Fruit fly (Drosophila melanogaster) whole organism, prepupa: ENCODE data around the gene mio.

Source experiments
- Blimp-1 ChIP-seq: fragments of 200-800 bp; sonication (Bioruptor generic); optimal IDR thresholded peaks from 3 replicates; lab custom pipeline; 2017; ENCODE audit warnings: missing biosample characterization, missing genetic modification characterization, mild to moderate bottlenecking, moderate library complexity, missing genetic modification reagents
- CG10631 ChIP-seq: fragments of 200-800 bp; sonication (Bioruptor generic); optimal IDR thresholded peaks from 2 replicates; lab custom pipeline; 2016; ENCODE audit warnings: missing biosample characterization, missing genetic modification characterization
- CG10669 ChIP-seq: fragments of 200-800 bp; sonication (Bioruptor generic); optimal IDR thresholded peaks from 3 replicates; lab custom pipeline; 2018; ENCODE audit warnings: missing biosample characterization, mild to moderate bottlenecking, missing genetic modification characterization, moderate library complexity
- CG1621 ChIP-seq: fragments of 200-800 bp; sonication (Bioruptor generic); optimal IDR thresholded peaks from 3 replicates; lab custom pipeline; 2018; ENCODE audit warnings: missing biosample characterization, mild to moderate bottlenecking, missing genetic modification characterization
- CG16779 ChIP-seq: fragments of 200-800 bp; sonication (Bioruptor generic); optimal IDR thresholded peaks from 3 replicates; lab custom pipeline; 2017; ENCODE audit warnings: missing biosample characterization, mild to moderate bottlenecking, missing genetic modification characterization
- CG3032 ChIP-seq: fragments of 200-800 bp; optimal IDR thresholded peaks from 2 replicates; lab custom pipeline; 2019; ENCODE audit warnings: missing biosample characterization, mild to moderate bottlenecking, missing genetic modification characterization, moderate library complexity
- CG31627 ChIP-seq: fragments of 200-800 bp; sonication (Bioruptor generic); optimal IDR thresholded peaks from 3 replicates; lab custom pipeline; 2016; ENCODE audit warnings: missing biosample characterization, missing genetic modification characterization
- CG32006 ChIP-seq: fragments of 200-800 bp; sonication (Bioruptor generic); optimal IDR thresholded peaks from 3 replicates; lab custom pipeline; 2017; ENCODE audit warnings: missing biosample characterization, mild to moderate bottlenecking, missing genetic modification characterization
- CG3919 ChIP-seq: fragments of 200-800 bp; sonication (Bioruptor generic); optimal IDR thresholded peaks from 3 replicates; lab custom pipeline; 2016; ENCODE audit warnings: missing biosample characterization, missing genetic modification characterization
- CG4318 ChIP-seq: fragments of 200-800 bp; sonication (Bioruptor generic); optimal IDR thresholded peaks from 3 replicates; lab custom pipeline; 2017; ENCODE audit warnings: missing biosample characterization, mild to moderate bottlenecking, missing genetic modification characterization
- CG6163 ChIP-seq: fragments of 200-800 bp; sonication (Bioruptor generic); IDR thresholded peaks from 3 replicates; pipeline ENCODE4 v1.3.6; 2022; ENCODE audit warnings: missing biosample characterization, missing genetic modification characterization
- CG6276 ChIP-seq: fragments of 200-800 bp; sonication (Bioruptor generic); optimal IDR thresholded peaks from 2 replicates; lab custom pipeline; 2017; ENCODE audit warnings: missing biosample characterization, mild to moderate bottlenecking, missing genetic modification characterization
- CG6792 ChIP-seq: fragments of 200-800 bp; sonication (Bioruptor generic); optimal IDR thresholded peaks from 3 replicates; lab custom pipeline; 2016; ENCODE audit warnings: missing biosample characterization, missing genetic modification characterization
- CG6808 ChIP-seq: fragments of 200-800 bp; sonication (Bioruptor generic); optimal IDR thresholded peaks from 3 replicates; lab custom pipeline; 2017; ENCODE audit warnings: missing biosample characterization, missing genetic modification characterization, mild to moderate bottlenecking, moderate library complexity, missing genetic modification reagents
- CG6854 ChIP-seq: fragments of 200-800 bp; sonication (Bioruptor generic); optimal IDR thresholded peaks from 2 replicates; lab custom pipeline; 2017; ENCODE audit warnings: missing biosample characterization, mild to moderate bottlenecking, missing genetic modification characterization
- CG7368 ChIP-seq: fragments of 200-800 bp; sonication (Bioruptor generic); optimal IDR thresholded peaks from 3 replicates; lab custom pipeline; 2016; ENCODE audit warnings: missing biosample characterization, missing genetic modification characterization
- CG8632 ChIP-seq: fragments of 200-800 bp; sonication (Bioruptor generic); optimal IDR thresholded peaks from 3 replicates; lab custom pipeline; 2016; ENCODE audit warnings: missing biosample characterization, missing genetic modification characterization
- CG9139 ChIP-seq: fragments of 200-800 bp; sonication (Bioruptor generic); optimal IDR thresholded peaks from 3 replicates; lab custom pipeline; 2017; ENCODE audit warnings: missing biosample characterization, mild to moderate bottlenecking, missing genetic modification characterization
- Eip78C ChIP-seq: fragments of 200-800 bp; sonication (Bioruptor generic); peaks from one replicate; lab custom pipeline; 2016; ENCODE audit warnings: missing biosample characterization, missing genetic modification characterization
- Eip93F ChIP-seq: fragments of 200-800 bp; sonication (Bioruptor generic); optimal IDR thresholded peaks from 2 replicates; lab custom pipeline; 2016; ENCODE audit warnings: missing biosample characterization, mild to moderate bottlenecking, missing genetic modification characterization
- Ets21C ChIP-seq: fragments of 200-800 bp; sonication (Bioruptor generic); optimal IDR thresholded peaks from 3 replicates; lab custom pipeline; 2016; ENCODE audit warnings: missing biosample characterization, missing genetic modification characterization
- Ets96B ChIP-seq: fragments of 200-800 bp; optimal IDR thresholded peaks from 2 replicates; lab custom pipeline; 2019; ENCODE audit warnings: missing biosample characterization, mild to moderate bottlenecking, missing genetic modification characterization, moderate library complexity
- Gug ChIP-seq: fragments of 200-800 bp; sonication (Bioruptor generic); IDR thresholded peaks from 2 replicates; pipeline ENCODE4 v1.3.6; 2022; ENCODE audit warnings: missing biosample characterization, missing genetic modification characterization
- Hr38 ChIP-seq: sonication (Bioruptor generic); optimal IDR thresholded peaks from 2 replicates; lab custom pipeline; 2016; ENCODE audit warnings: missing biosample characterization, missing genetic modification characterization
- Hr4 ChIP-seq: fragments of 200-800 bp; sonication (Bioruptor generic); optimal IDR thresholded peaks from 3 replicates; lab custom pipeline; 2016; ENCODE audit warnings: missing biosample characterization, missing genetic modification characterization
- Lpt ChIP-seq: fragments of 200-800 bp; sonication (Bioruptor generic); optimal IDR thresholded peaks from 3 replicates; lab custom pipeline; 2016; ENCODE audit warnings: missing biosample characterization, missing genetic modification characterization
- Met ChIP-seq: fragments of 200-800 bp; sonication (Bioruptor generic); optimal IDR thresholded peaks from 3 replicates; lab custom pipeline; 2016; ENCODE audit warnings: missing biosample characterization, missing genetic modification characterization
- OdsH ChIP-seq: fragments of 200-800 bp; sonication (Bioruptor generic); optimal IDR thresholded peaks from 3 replicates; lab custom pipeline; 2016; ENCODE audit warnings: missing biosample characterization, missing genetic modification characterization
- Sox14 ChIP-seq: fragments of 200-800 bp; sonication (Bioruptor generic); optimal IDR thresholded peaks from 3 replicates; lab custom pipeline; 2016; ENCODE audit warnings: missing biosample characterization, missing genetic modification characterization
- acj6 ChIP-seq: fragments of 200-800 bp; sonication (Bioruptor generic); optimal IDR thresholded peaks from 3 replicates; lab custom pipeline; 2016; ENCODE audit warnings: missing biosample characterization, missing genetic modification characterization
- cyc ChIP-seq: fragments of 200-800 bp; sonication (Bioruptor generic); optimal IDR thresholded peaks from 3 replicates; lab custom pipeline; 2016; ENCODE audit warnings: missing biosample characterization, missing genetic modification characterization
- dsx ChIP-seq: fragments of 200-800 bp; optimal IDR thresholded peaks from 3 replicates; lab custom pipeline; 2019; ENCODE audit warnings: missing biosample characterization, mild to moderate bottlenecking, missing genetic modification characterization, moderate library complexity; ENCODE audit not compliant: poor library complexity, severe bottlenecking
- eg ChIP-seq: fragments of 200-800 bp; sonication (Bioruptor generic); IDR thresholded peaks from 3 replicates; pipeline ENCODE4 v1.3.6; 2022; ENCODE audit warnings: missing biosample characterization, missing genetic modification characterization
- esn ChIP-seq: fragments of 200-800 bp; sonication (Bioruptor generic); optimal IDR thresholded peaks from 2 replicates; lab custom pipeline; 2016; ENCODE audit warnings: missing biosample characterization, mild to moderate bottlenecking, missing genetic modification characterization, moderate library complexity
- fd59A ChIP-seq: fragments of 200-800 bp; sonication (Bioruptor generic); optimal IDR thresholded peaks from 2 replicates; lab custom pipeline; 2017; ENCODE audit warnings: missing biosample characterization, mild to moderate bottlenecking, missing genetic modification characterization, missing genetic modification reagents
- fd85E ChIP-seq: fragments of 200-800 bp; sonication (Bioruptor generic); optimal IDR thresholded peaks from 3 replicates; lab custom pipeline; 2016; ENCODE audit warnings: missing biosample characterization, missing genetic modification characterization
- fkh ChIP-seq: fragments of 200-800 bp; sonication (Bioruptor generic); optimal IDR thresholded peaks from 3 replicates; lab custom pipeline; 2017; ENCODE audit warnings: missing biosample characterization, mild to moderate bottlenecking, missing genetic modification characterization, moderate library complexity
- net ChIP-seq: fragments of 200-800 bp; sonication (Bioruptor generic); optimal IDR thresholded peaks from 3 replicates; lab custom pipeline; 2016; ENCODE audit warnings: missing biosample characterization, missing genetic modification characterization
- pdm3 ChIP-seq: fragments of 200-800 bp; sonication (Bioruptor generic); optimal IDR thresholded peaks from 3 replicates; lab custom pipeline; 2016; ENCODE audit warnings: missing biosample characterization, missing genetic modification characterization
- salr ChIP-seq, 2 experiments: fragments of 200-800 bp; sonication (Bioruptor generic); optimal IDR thresholded peaks; 3 replicates each; lab custom pipeline; 2016 to 2018; ENCODE audit warnings: missing biosample characterization in 2 of 2, missing genetic modification characterization in 2 of 2, mild to moderate bottlenecking in 1 of 2
- ss ChIP-seq, 2 experiments: fragments of 200-800 bp; sonication (Bioruptor generic); optimal IDR thresholded peaks; 2 replicates in 1 of 2; 3 replicates in 1 of 2; lab custom pipeline; 2017 to 2018; ENCODE audit warnings: mild to moderate bottlenecking in 2 of 2, missing biosample characterization in 2 of 2, missing genetic modification characterization in 2 of 2, moderate library complexity in 1 of 2
- svp ChIP-seq: fragments of 200-800 bp; sonication (Bioruptor generic); peaks from one replicate; lab custom pipeline; 2016; ENCODE audit warnings: missing biosample characterization, missing genetic modification characterization
- topi ChIP-seq: fragments of 200-800 bp; sonication (Bioruptor generic); optimal IDR thresholded peaks from 3 replicates; lab custom pipeline; 2016; ENCODE audit warnings: missing biosample characterization, missing genetic modification characterization
- vri ChIP-seq: fragments of 200-800 bp; sonication (Bioruptor generic); optimal IDR thresholded peaks from 3 replicates; lab custom pipeline; 2016; ENCODE audit warnings: missing biosample characterization, mild to moderate bottlenecking, missing genetic modification characterization

Gene mio

DNA sequence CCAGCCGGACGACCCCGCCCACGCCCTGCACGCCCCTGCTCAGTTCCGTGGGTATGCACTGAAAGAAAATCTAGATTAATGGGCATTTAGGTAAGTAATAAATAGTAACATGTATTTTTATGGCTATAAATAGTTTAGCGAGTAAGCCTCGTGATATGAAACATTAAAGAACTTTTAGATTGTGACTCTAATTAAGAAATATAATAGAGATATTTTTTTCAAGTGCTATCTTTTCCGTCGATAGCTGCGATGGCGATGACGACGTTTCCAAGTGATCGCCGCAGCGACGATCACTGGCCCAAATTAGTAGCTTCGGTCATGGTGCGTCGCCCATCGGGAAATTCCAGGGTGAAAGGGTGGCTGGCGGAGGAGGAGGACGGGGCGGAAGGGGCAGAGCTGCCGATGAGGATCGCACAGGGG lies 37.0 kb upstream of the mio start (continued):
- TF ChIP-seq CG4318 (GFP tag; lab: Kevin White, UChicago) (peak; percentile 78), CG7368 (GFP tag; lab: Kevin White, UChicago) (peak; percentile 77), Ets96B (tag; lab: Kevin White, UChicago) (peak; percentile 89), pdm3 (peak; percentile 86), cyc (GFP tag; lab: Kevin White, UChicago) (peak; percentile 79), CG3919 (GFP tag; lab: Kevin White, UChicago) (peak; percentile 88), vri (GFP tag; lab: Kevin White, UChicago) (peak; percentile 55), Eip93F (no peak), fd59A (peak; percentile 82), ss (GFP tag; optimal IDR thresholded peaks at IDR 0.05; lab: Kevin White, UChicago) (peak; percentile 72 to 83), CG16779 (tag; lab: Kevin White, UChicago) (peak; percentile 72), Lpt (GFP tag; lab: Kevin White, UChicago) (peak; percentile 81), dsx (GFP tag; lab: Kevin White, UChicago) (peak; percentile 84), CG6808 (GFP tag; lab: Kevin White, UChicago) (peak; percentile 85), Blimp-1 (peak; percentile 12), CG3032 (tag; lab: Kevin White, UChicago) (peak; percentile 86), OdsH (GFP tag; lab: Kevin White, UChicago) (peak; percentile 87), acj6 (GFP tag; lab: Kevin White, UChicago) (peak; percentile 84), salr (GFP tag; optimal IDR thresholded peaks at IDR 0.05; lab: Kevin White, UChicago) (peak; percentile 66 to 77), CG8632 (peak; percentile 84), CG6163 (GFP tag; lab: Robert Waterston, UW) (peak; percentile 94)

DNA sequence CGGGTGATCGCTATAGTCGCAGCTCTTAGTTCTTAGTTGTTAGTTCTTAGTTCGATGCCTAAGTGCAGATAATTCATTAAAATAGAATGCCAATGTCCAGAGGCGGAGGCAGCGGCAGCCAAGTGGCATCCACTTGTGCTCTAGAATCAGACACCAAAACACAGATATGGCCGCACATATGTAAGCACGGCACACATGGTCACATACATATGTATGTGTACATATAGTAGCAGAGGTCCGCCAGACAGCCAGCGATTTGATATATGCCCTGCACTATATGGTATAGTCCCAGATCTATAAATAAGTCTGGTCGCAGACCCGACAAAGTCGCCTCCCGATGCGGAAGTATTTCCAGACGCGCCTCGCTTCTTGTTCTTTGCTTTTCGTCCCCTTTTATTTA lies 36.4 kb upstream of the mio start:
- TF ChIP-seq Gug (GFP tag; lab: Robert Waterston, UW) (no peak), CG10669 (no peak), CG6163 (GFP tag; lab: Robert Waterston, UW) (no peak), CG6808 (GFP tag; lab: Kevin White, UChicago) (no peak), CG16779 (tag; lab: Kevin White, UChicago) (no peak), CG32006 (GFP tag; lab: Kevin White, UChicago) (no peak), CG6854 (GFP tag; lab: Kevin White, UChicago) (no peak), Ets21C (no peak), Eip93F (no peak), Sox14 (no peak), fkh (GFP tag; lab: Kevin White, UChicago) (no peak), topi (GFP tag; lab: Kevin White, UChicago) (no peak), CG31627 (no peak), CG9139 (GFP tag; lab: Kevin White, UChicago) (no peak), salr (GFP tag; optimal IDR thresholded peaks at IDR 0.05; lab: Kevin White, UChicago) (no peak), esn (GFP tag; lab: Kevin White, UChicago) (no peak), net (GFP tag; lab: Kevin White, UChicago) (no peak)

DNA sequence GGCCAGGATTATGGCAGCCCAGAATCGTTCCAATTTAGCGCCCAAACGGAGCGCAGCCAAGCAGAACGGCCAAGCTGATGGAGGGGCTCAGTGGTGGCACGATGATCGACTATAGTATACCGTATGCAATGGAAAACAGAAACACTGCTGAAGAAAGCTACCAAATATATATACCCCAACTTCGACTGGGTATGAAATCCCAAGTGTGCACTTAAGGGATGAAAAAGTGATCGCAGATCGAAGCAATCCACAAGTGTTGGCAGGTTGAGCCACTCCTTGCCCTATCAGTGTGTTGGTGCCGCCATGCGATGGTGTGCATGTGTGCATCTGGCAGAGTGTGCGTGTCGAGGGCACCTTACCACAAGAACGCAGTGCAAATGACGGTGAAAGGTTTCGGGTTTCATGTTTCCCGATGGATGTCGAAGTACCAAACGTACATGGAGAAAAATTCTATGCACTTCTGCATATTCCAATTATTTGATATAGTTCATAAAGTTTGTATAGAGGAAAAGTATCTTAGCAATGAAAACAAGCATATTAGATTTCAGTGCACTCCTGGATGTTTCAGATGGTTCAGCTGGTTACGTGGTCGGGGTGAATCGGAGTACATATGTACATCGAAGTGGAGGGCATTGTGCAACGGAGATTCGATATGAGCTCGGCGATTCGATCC lies 35.0 kb upstream of the mio start:
- no peak for TF ChIP-seq Hr38 (GFP tag; lab: Kevin White, UChicago)
- TF ChIP-seq CG6792, result peak; percentile 4
- no peak for TF ChIP-seq Gug (GFP tag; lab: Robert Waterston, UW)
- no peak for TF ChIP-seq Sox14
- TF ChIP-seq CG10631 (GFP tag; lab: Kevin White, UChicago), result no peak
- peak; percentile 41 for TF ChIP-seq Eip78C (GFP tag; lab: Kevin White, UChicago)
- TF ChIP-seq fkh (GFP tag; lab: Kevin White, UChicago), result no peak
- TF ChIP-seq CG6854 (GFP tag; lab: Kevin White, UChicago), result no peak
- no peak for TF ChIP-seq CG3032 (tag; lab: Kevin White, UChicago)
- TF ChIP-seq esn (GFP tag; lab: Kevin White, UChicago), result peak; percentile 48
- no peak for TF ChIP-seq acj6 (GFP tag; lab: Kevin White, UChicago)
- no peak for TF ChIP-seq CG8632
- no peak for TF ChIP-seq Eip93F
- TF ChIP-seq net (GFP tag; lab: Kevin White, UChicago), result no peak
- no peak for TF ChIP-seq fd85E (GFP tag; lab: Kevin White, UChicago)
- TF ChIP-seq CG1621, result no peak
- TF ChIP-seq Met (GFP tag; lab: Kevin White, UChicago), result peak; percentile 6
- TF ChIP-seq cyc (GFP tag; lab: Kevin White, UChicago), result no peak
- TF ChIP-seq CG7368 (GFP tag; lab: Kevin White, UChicago), result no peak
- TF ChIP-seq CG6276 (GFP tag; lab: Kevin White, UChicago), result no peak
- TF ChIP-seq eg (GFP tag; lab: Robert Waterston, UW), result no peak
- TF ChIP-seq topi (GFP tag; lab: Kevin White, UChicago), result no peak
- no peak for TF ChIP-seq OdsH (GFP tag; lab: Kevin White, UChicago)
- no peak for TF ChIP-seq CG4318 (GFP tag; lab: Kevin White, UChicago)
- TF ChIP-seq Hr4 (GFP tag; lab: Kevin White, UChicago), result no peak
- no peak for TF ChIP-seq CG9139 (GFP tag; lab: Kevin White, UChicago)
- no peak for TF ChIP-seq Lpt (GFP tag; lab: Kevin White, UChicago)
- no peak for TF ChIP-seq dsx (GFP tag; lab: Kevin White, UChicago)
- TF ChIP-seq svp (GFP tag; lab: Kevin White, UChicago), result peak; percentile 69
